Fruit fly (Drosophila melanogaster): ENCODE measurements around the gene Fum2.
A peak's percentile ranks its signal among the peaks of the same experiment; 100 is the strongest.

Gene Fum2

dm6 chrX:6702028-6702433 is 20.5 kb downstream of the Fum2 start (continued):
- TF ChIP-seq sens (GFP tag) (peak; percentile 95), slp2 (GFP tag; optimal IDR thresholded peaks at IDR 0.05) (peak; percentile 62), Pdp1 (GFP tag; optimal IDR thresholded peaks at IDR 0.05) (peak; percentile 31 to 46), CG2120 (GFP tag; optimal IDR thresholded peaks at IDR 0.05) (no peak), danr (GFP tag; IDR thresholded peaks at IDR 0.05) (peak; percentile 18; the same call in 1 of the 2 replicates), CG10543 (GFP tag; optimal IDR thresholded peaks at IDR 0.05) (no peak), CG6254 (GFP tag; optimal IDR thresholded peaks at IDR 0.05) (peak; percentile 46), CG4282 (GFP tag; optimal IDR thresholded peaks at IDR 0.05) (no peak), Dp (GFP tag; optimal IDR thresholded peaks at IDR 0.05) (no peak), ac (GFP tag; optimal IDR thresholded peaks at IDR 0.05) (no peak), Eip74EF (GFP tag; optimal IDR thresholded peaks at IDR 0.05) (peak in 1 of 2 experiments; percentile 64), crol (GFP tag; IDR thresholded peaks at IDR 0.05) (no peak), CG5953 (GFP tag; IDR thresholded peaks at IDR 0.05) (peak; percentile 59; the same call in 1 of the 2 replicates), croc (GFP tag; conservative IDR thresholded peaks at IDR 0.05) (peak; percentile 60; the same call in 1 of the 3 replicates), Atf6 (GFP tag; IDR thresholded peaks at IDR 0.05) (peak; percentile 25; the same call in 1 of the 2 replicates), gfzf (GFP tag; optimal IDR thresholded peaks at IDR 0.05) (no peak), scrt (GFP tag; optimal IDR thresholded peaks at IDR 0.05) (no peak), CG10366 (GFP tag; IDR thresholded peaks at IDR 0.05) (peak; percentile 65), oc (tag; optimal IDR thresholded peaks at IDR 0.05) (peak; percentile 71), org-1 (GFP tag; optimal IDR thresholded peaks at IDR 0.05) (peak; percentile 54), CG34376 (GFP tag; optimal IDR thresholded peaks at IDR 0.05) (no peak), ERR (GFP tag; optimal IDR thresholded peaks at IDR 0.05) (no peak), pfk (GFP tag; optimal IDR thresholded peaks at IDR 0.05) (no peak), sna (GFP tag; IDR thresholded peaks at IDR 0.05; ENCODE audit: partially characterized antibody) (no peak), Opbp (GFP tag; IDR thresholded peaks at IDR 0.05; ENCODE audit: partially characterized antibody) (no peak), CG9797 (GFP tag; optimal IDR thresholded peaks at IDR 0.05) (no peak), CG7839 (tag; optimal IDR thresholded peaks at IDR 0.05) (peak; percentile 79), p53 (GFP tag; optimal IDR thresholded peaks at IDR 0.05) (no peak), CG12219 (GFP tag; optimal IDR thresholded peaks at IDR 0.05) (peak; percentile 66), chm (GFP tag; IDR thresholded peaks at IDR 0.05) (no peak), HHEX (GFP tag; optimal IDR thresholded peaks at IDR 0.05) (peak; percentile 37), CG3065 (GFP tag; optimal IDR thresholded peaks at IDR 0.05) (no peak), mirr (GFP tag; optimal IDR thresholded peaks at IDR 0.05) (no peak), CG31441 (GFP tag; IDR thresholded peaks at IDR 0.05) (peak; percentile 68), lilli (GFP tag; optimal IDR thresholded peaks at IDR 0.05) (peak; percentile 5), shn (GFP tag; optimal IDR thresholded peaks at IDR 0.05) (peak; percentile 22), knrl (GFP tag; IDR thresholded peaks at IDR 0.05; ENCODE audit: partially characterized antibody) (no peak), CG6175 (GFP tag; IDR thresholded peaks at IDR 0.05) (no peak), lmd (GFP tag; IDR thresholded peaks at IDR 0.05) (peak; percentile 63), CG1647 (GFP tag; optimal IDR thresholded peaks at IDR 0.05) (peak; percentile 1), CG8944 (GFP tag; optimal IDR thresholded peaks at IDR 0.05) (peak; percentile 58), CG9876 (GFP tag; optimal IDR thresholded peaks at IDR 0.05) (no peak), CG9437 (GFP tag; optimal IDR thresholded peaks at IDR 0.05) (peak; percentile 69), Lpt (GFP tag; optimal IDR thresholded peaks at IDR 0.05) (no peak), HLH3B (GFP tag; IDR thresholded peaks at IDR 0.05) (peak; percentile 76), B-H2 (GFP tag; optimal IDR thresholded peaks at IDR 0.05) (no peak), hth (optimal IDR thresholded peaks at IDR 0.05) (no peak), CG33557 (GFP tag; optimal IDR thresholded peaks at IDR 0.05) (peak; percentile 67), nerfin-1 (tag; optimal IDR thresholded peaks at IDR 0.05) (peak; percentile 75), CG12391 (tag; optimal IDR thresholded peaks at IDR 0.05) (peak; percentile 72), CG6791 (GFP tag; IDR thresholded peaks at IDR 0.05; ENCODE audit: partially characterized antibody) (no peak)
